Worm (Caenorhabditis elegans) whole organism, young adult: Measurements from ENCODE around the gene H25K10.2.

Source experiments
- F55B11.4 ChIP-seq: sonication (generic microtip); optimal IDR thresholded peaks from 2 replicates; lab custom pipeline; 2016; ENCODE audit warnings: missing compliant biosample characterization, missing genetic modification characterization, borderline replicate concordance; ENCODE audit not compliant: insufficient read depth
- ceh-40 ChIP-seq: fragments of 200-800 bp; sonication (Bioruptor generic); IDR thresholded peaks from 2 replicates; pipeline ENCODE4 v1.3.6; 2022; ENCODE audit warnings: missing genetic modification characterization, missing compliant biosample characterization
- rec-8 ChIP-seq, 2 experiments: sonication (generic microtip); optimal IDR thresholded peaks; 2 replicates each; lab custom pipeline; 2016; ENCODE audit warnings: mild to moderate bottlenecking in 2 of 2, missing genetic modification characterization in 2 of 2, missing genetic modification reagents in 2 of 2, missing genotype in 2 of 2, missing biosample characterization in 1 of 2, missing compliant biosample characterization in 1 of 2, moderate library complexity in 1 of 2

DNA sequence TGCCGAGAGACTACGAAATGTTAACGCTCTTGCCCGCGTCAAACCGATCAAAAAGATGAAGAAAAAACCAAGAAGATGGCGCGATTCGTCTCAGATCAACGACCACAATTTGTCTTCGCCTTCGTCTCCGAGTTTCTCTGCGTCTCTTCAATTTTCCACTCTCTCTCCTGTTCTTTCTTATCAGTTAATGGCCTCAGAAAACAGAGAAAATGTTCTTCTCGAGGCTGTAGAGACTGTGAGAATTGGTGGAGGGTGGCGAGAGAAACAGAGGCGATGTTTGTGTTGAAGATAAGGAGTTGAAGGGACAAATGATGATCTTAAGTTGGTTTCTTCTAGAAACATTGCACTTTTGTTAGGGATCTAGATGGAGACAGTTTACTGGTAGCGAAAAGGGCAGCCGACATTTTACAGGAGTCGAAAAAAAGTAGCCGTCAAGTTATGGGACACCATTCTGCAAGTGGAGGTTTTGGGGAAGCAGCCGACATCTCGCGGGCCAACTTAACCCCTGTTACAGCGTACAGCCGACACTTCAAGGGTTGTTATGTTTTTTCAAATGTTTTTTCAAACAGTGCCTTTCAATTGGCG lies 29.8 kb downstream of the H25K10.2 start:
- TF ChIP-seq F55B11.4 (tag; lab: Kevin White, UChicago) (no peak), ceh-40 (GFP tag; lab: Robert Waterston, UW) (no peak), rec-8 (tag; optimal IDR thresholded peaks at IDR 0.05; lab: Kevin White, UChicago) (no peak)
